Worm (Caenorhabditis elegans): ENCODE measurements around the gene T28C6.5.

DNA sequence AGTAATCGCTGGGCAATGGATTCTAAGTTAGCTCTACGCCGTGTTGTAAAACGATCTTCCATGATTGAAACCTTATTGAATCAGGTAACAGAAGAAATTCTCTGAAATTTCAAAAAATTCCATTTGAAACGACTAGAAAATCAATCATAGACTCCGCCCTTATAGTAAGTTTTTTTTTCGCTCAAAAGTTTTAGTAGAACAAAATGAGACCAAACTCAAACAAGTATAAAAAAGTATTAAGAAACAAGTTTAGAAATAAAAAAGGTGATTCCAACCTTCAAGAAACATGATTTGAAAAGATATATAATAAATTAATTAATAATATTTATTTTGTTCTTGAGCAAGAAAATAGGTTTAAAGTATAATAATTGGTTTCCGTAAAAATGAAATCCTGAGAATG is 43.2 kb upstream of the T28C6.5 start, which contains the start of gene C33D9.6:
- TF ChIP-seq ztf-16 (tag; optimal IDR thresholded peaks at IDR 0.05): no peak
- no peak for TF ChIP-seq ama-1 (optimal IDR thresholded peaks at IDR 0.05)
- TF ChIP-seq tbx-2 (tag; optimal IDR thresholded peaks at IDR 0.05): no peak
- TF ChIP-seq C08G9.2 (tag; optimal IDR thresholded peaks at IDR 0.05): no peak
- TF ChIP-seq ceh-31 (tag; optimal IDR thresholded peaks at IDR 0.05): no peak
- no peak for TF ChIP-seq ets-4 (tag; optimal IDR thresholded peaks at IDR 0.05)
- no peak for TF ChIP-seq pha-4 (tag; optimal IDR thresholded peaks at IDR 0.05)
- no peak for TF ChIP-seq lin-11 (tag; optimal IDR thresholded peaks at IDR 0.05)
- no peak for TF ChIP-seq F13H6.1 (tag; optimal IDR thresholded peaks at IDR 0.05)
- TF ChIP-seq nfya-1 (tag; optimal IDR thresholded peaks at IDR 0.05): no peak
- TF ChIP-seq pqm-1 (tag; optimal IDR thresholded peaks at IDR 0.05): no peak
- no peak for TF ChIP-seq hlh-15 (tag; optimal IDR thresholded peaks at IDR 0.05)
- no peak for TF ChIP-seq ceh-19 (GFP tag; optimal IDR thresholded peaks at IDR 0.05)
- TF ChIP-seq unc-86 (tag; optimal IDR thresholded peaks at IDR 0.05): no peak

Measured in whole organism, late embryonic.